Fruit fly (Drosophila melanogaster): Measurements from ENCODE around the gene NUCB1.

The NUCB1 gene

dm6 chr3L:17841085-17841606 lies 39.1 kb upstream of the NUCB1 start, which contains the start of gene CG5577 (continued):
- no peak for TF ChIP-seq chif (GFP tag; optimal IDR thresholded peaks at IDR 0.05)
- no peak for TF ChIP-seq Xrp1 (GFP tag; IDR thresholded peaks at IDR 0.05)
- TF ChIP-seq dysf (GFP tag; IDR thresholded peaks at IDR 0.05), result 0 out of 3 replicates have a peak, but pooled peaks have one; percentile 12
- no peak for TF ChIP-seq CG15011 (GFP tag; optimal IDR thresholded peaks at IDR 0.05)
- TF ChIP-seq CG2199 (GFP tag; IDR thresholded peaks at IDR 0.05), result no peak
- no peak for TF ChIP-seq twi (tag; optimal IDR thresholded peaks at IDR 0.05)
- no peak for TF ChIP-seq Jarid2 (GFP tag; optimal IDR thresholded peaks at IDR 0.05)
- TF ChIP-seq CG8281 (tag; optimal IDR thresholded peaks at IDR 0.05), result no peak
- TF ChIP-seq hb (GFP tag; IDR thresholded peaks at IDR 0.05; ENCODE audit: partially characterized antibody), result no peak
- TF ChIP-seq BtbVII (GFP tag; optimal IDR thresholded peaks at IDR 0.05), result peak; percentile 7
- TF ChIP-seq ab (GFP tag; optimal IDR thresholded peaks at IDR 0.05), result no peak
- no peak for TF ChIP-seq CHES-1-like (GFP tag; optimal IDR thresholded peaks at IDR 0.05)
- no peak for TF ChIP-seq usp (GFP tag; optimal IDR thresholded peaks at IDR 0.05)
- TF ChIP-seq stwl (tag; optimal IDR thresholded peaks at IDR 0.05), result peak; percentile 8
- TF ChIP-seq ci (GFP tag; IDR thresholded peaks at IDR 0.05), result no peak
- TF ChIP-seq CG11093 (GFP tag; IDR thresholded peaks at IDR 0.05), result no peak
- TF ChIP-seq CG6689 (GFP tag; IDR thresholded peaks at IDR 0.05), result peak; percentile 32; the same call in 1 of the 2 replicates
- TF ChIP-seq Fer1 (GFP tag; optimal IDR thresholded peaks at IDR 0.05), result no peak
- TF ChIP-seq oc (tag; optimal IDR thresholded peaks at IDR 0.05), result no peak
- TF ChIP-seq CG1603 (tag; optimal IDR thresholded peaks at IDR 0.05), result peak; percentile 9
- no peak for TF ChIP-seq CG5953 (GFP tag; IDR thresholded peaks at IDR 0.05)
- TF ChIP-seq CG3838 (GFP tag; optimal IDR thresholded peaks at IDR 0.05), result no peak
- TF ChIP-seq CG11398 (GFP tag; optimal IDR thresholded peaks at IDR 0.05), result no peak
- no peak for TF ChIP-seq ssp (GFP tag; IDR thresholded peaks at IDR 0.05)
- TF ChIP-seq CG17568 (GFP tag; optimal IDR thresholded peaks at IDR 0.05), result no peak
- TF ChIP-seq fd102C (GFP tag; optimal IDR thresholded peaks at IDR 0.05), result no peak
- no peak for TF ChIP-seq CG4282 (GFP tag; optimal IDR thresholded peaks at IDR 0.05)
- TF ChIP-seq tna (GFP tag; IDR thresholded peaks at IDR 0.05; ENCODE audit: partially characterized antibody), result peak; percentile 42; the same call in 1 of the 2 replicates
- TF ChIP-seq salm (tag; optimal IDR thresholded peaks at IDR 0.05), result no peak
- TF ChIP-seq hbn (GFP tag; IDR thresholded peaks at IDR 0.05; ENCODE audit: partially characterized antibody), result peak; percentile 40; the same call in 1 of the 2 replicates
- peak; percentile 15; the same call in 1 of the 2 replicates for TF ChIP-seq MBD-R2 (GFP tag; IDR thresholded peaks at IDR 0.05)
- 0 out of 3 replicates have a peak, but pooled peaks have one; percentile 27 for TF ChIP-seq otp (GFP tag; IDR thresholded peaks at IDR 0.05)
- TF ChIP-seq CG12391 (tag; optimal IDR thresholded peaks at IDR 0.05), result no peak
- no peak for TF ChIP-seq chm (GFP tag; IDR thresholded peaks at IDR 0.05)
- TF ChIP-seq ttk (GFP tag; IDR thresholded peaks at IDR 0.05), result no peak
- TF ChIP-seq tio (GFP tag; optimal IDR thresholded peaks at IDR 0.05), result no peak
- TF ChIP-seq CG32767 (GFP tag; IDR thresholded peaks at IDR 0.05), result no peak
- TF ChIP-seq tap (tag; optimal IDR thresholded peaks at IDR 0.05), result no peak
- no peak for TF ChIP-seq ranshi (GFP tag; IDR thresholded peaks at IDR 0.05)
- no peak for TF ChIP-seq CG18011 (GFP tag; optimal IDR thresholded peaks at IDR 0.05)
- no peak for TF ChIP-seq CG8924 (tag; optimal IDR thresholded peaks at IDR 0.05)

- TF ChIP-seq bowl (GFP tag; IDR thresholded peaks at IDR 0.05), result no peak
- TF ChIP-seq tgo (GFP tag; IDR thresholded peaks at IDR 0.05), result no peak
- no peak for TF ChIP-seq sna (GFP tag; IDR thresholded peaks at IDR 0.05; ENCODE audit: partially characterized antibody)
- TF ChIP-seq CG6654 (GFP tag; optimal IDR thresholded peaks at IDR 0.05), result no peak
- TF ChIP-seq CHES-1-like (GFP tag; optimal IDR thresholded peaks at IDR 0.05), result no peak
- TF ChIP-seq pb (GFP tag; optimal IDR thresholded peaks at IDR 0.05), result no peak
Observed at dm6 chr3L:17835074-17835473, 33.0 kb upstream of the NUCB1 start, which contains the start of gene CG32189. Gene CG32189, minus strand, starts transcription at chr3L:17835174.

Measured in whole organism, embryonic.